Worm (Caenorhabditis elegans): Measurements from ENCODE around the gene F58A6.9.

The F58A6.9 gene

DNA sequence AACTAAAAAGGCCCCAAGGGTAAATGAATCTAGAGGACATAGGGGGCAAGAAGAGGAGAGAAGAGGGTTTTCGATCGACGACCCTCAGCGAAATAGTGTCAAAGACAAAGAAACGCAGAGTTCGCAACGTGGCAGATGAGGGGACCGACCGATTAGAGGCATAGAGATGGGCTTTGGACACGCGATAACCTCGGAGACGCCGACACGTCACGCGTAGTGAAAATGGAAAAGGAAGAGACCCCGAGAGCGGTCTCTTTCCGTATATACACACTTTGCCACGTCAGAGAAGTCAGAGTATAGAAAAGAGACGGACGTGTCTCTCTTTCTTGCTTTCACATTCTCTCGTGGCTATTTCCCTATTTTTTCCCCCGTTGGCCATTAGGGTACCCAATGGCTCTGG is 22.8 kb upstream of the F58A6.9 start (continued):
- TF ChIP-seq aly-2 (tag; optimal IDR thresholded peaks at IDR 0.05) (no peak), unc-62 (GFP tag; optimal IDR thresholded peaks at IDR 0.05) (no peak), nhr-10 (tag; optimal IDR thresholded peaks at IDR 0.05) (no peak), ztf-11 (tag; optimal IDR thresholded peaks at IDR 0.05) (no peak), skn-1 (tag; optimal IDR thresholded peaks at IDR 0.05) (no peak), lsy-2 (tag; optimal IDR thresholded peaks at IDR 0.05) (peak; percentile 18 to 74)

DNA sequence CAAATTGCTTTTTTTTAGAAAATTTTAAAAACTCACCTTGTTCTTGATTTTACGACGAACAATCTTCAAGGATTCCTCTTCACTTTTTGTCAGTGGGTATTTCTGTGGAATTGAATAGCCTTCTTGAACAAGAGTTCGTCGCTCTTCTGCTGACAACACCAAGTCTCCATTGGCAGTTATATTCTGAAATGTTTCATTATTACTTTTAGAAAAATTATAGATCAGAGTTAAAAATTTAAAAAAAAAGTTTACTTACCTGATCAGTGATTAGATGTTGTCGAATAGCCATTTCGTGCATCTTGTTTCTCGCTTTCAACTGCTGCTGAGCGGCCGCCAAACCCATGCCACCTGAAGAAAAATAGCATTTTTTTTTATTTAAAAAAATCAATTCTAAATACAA is 21.6 kb upstream of the F58A6.9 start:
- no peak for TF ChIP-seq unc-39 (tag; optimal IDR thresholded peaks at IDR 0.05)

DNA sequence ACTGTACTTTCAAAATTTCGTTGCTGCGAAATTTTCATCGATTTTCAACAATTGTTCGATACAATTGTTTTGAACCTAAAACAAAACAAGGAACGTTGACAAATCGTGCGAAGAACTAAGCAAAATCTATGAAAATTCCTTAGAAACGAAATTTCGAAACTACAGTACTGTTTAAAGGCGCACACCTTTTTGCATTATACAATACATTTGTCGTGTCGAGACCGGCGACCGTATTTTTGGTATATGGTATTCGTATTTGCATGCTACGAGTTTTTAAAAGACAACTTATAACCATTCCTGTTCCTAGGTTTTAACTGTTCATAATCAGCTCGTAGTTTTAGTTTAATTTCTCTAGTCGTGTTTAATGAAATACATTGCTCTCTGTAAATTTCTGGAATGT is 19.9 kb upstream of the F58A6.9 start:
- no peak for TF ChIP-seq Y55F3AM.14 (GFP tag; optimal IDR thresholded peaks at IDR 0.05)
- TF ChIP-seq ama-1 (optimal IDR thresholded peaks at IDR 0.05): peak; percentile 23

DNA sequence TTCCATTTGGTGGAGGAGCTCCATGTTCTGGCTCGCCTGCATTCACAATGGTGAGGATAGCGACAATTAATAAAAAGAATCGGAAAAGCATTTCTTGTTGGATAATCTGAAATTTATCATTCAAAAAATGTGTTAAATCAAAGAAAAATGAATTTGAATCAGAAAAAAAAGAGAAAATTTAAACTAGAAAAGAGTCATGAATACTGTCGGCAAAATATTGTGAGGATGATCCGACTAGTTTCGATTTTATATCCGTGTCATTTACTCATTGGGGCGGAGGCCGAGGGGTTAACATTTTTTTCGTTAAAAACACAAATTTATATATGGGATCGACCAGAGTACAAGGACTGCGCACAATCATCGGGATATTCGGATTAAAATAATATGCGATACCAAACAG is 19.2 kb upstream of the F58A6.9 start, which contains the start of gene C27D6.12:
TSS of gene C27D6.12 (minus strand) at position 101 of the 400 bp plus-strand sequence.
- TF ChIP-seq gmeb-1 (tag; optimal IDR thresholded peaks at IDR 0.05) (no peak), nhr-237 (tag; optimal IDR thresholded peaks at IDR 0.05) (no peak), nhr-6 (tag; optimal IDR thresholded peaks at IDR 0.05) (no peak), nhr-25 (tag; optimal IDR thresholded peaks at IDR 0.05) (no peak)

DNA sequence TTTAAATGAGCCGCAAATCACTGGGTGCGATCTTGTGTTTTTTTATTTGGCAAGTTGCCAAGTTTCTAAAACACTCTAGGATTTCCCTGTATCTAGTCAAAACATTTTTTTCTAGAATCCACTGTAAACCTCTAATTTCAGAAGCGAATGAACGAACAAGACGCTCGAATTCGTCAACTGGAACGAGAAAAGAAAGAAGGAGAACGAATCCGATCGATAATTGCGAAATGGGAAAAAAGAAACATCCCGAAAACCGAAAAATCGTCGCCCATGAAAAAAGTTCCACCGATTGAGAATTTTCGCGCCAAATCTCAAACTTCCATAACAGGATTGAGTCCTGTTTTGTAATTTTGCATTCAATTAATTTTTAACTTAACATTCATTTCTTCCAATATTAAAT is 18.3 kb upstream of the F58A6.9 start:
- TF ChIP-seq ztf-4 (tag; optimal IDR thresholded peaks at IDR 0.05): no peak
- no peak for TF ChIP-seq ZK546.5 (tag; optimal IDR thresholded peaks at IDR 0.05)
- TF ChIP-seq nhr-21 (tag; optimal IDR thresholded peaks at IDR 0.05): no peak
- no peak for TF ChIP-seq dmd-4 (tag; optimal IDR thresholded peaks at IDR 0.05)
- TF ChIP-seq F13H6.1 (tag; optimal IDR thresholded peaks at IDR 0.05): no peak
- no peak for TF ChIP-seq ztf-11 (tag; optimal IDR thresholded peaks at IDR 0.05)
- TF ChIP-seq zag-1 (tag; optimal IDR thresholded peaks at IDR 0.05): no peak
- TF ChIP-seq elt-1 (tag; optimal IDR thresholded peaks at IDR 0.05): no peak
- TF ChIP-seq unc-62 (GFP tag; optimal IDR thresholded peaks at IDR 0.05): no peak
- TF ChIP-seq aly-2 (tag; optimal IDR thresholded peaks at IDR 0.05): no peak
- TF ChIP-seq lsy-2 (tag; optimal IDR thresholded peaks at IDR 0.05): no peak

DNA sequence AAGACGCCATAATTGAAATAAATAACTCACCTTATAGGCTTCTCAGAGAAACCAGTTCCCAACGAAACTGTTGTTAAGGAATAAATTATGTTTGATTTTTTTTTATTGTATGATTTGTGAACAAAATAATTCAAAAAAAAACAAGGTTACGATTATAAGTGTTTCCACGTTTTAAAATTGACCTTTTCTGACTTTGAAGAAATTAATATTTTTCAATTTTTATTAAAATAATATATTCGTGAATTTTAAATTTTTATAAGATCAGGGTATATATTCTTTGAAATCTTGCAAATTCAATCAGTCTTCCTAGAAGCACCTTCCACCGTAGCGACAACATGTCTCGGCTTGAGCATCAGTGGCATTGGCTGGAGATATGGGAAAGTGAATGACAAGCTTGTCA is 15.7 kb upstream of the F58A6.9 start, which contains the start of gene C27D6.3:
TSS of gene C27D6.3 (minus strand) at position 101 of the 400 bp plus-strand sequence.
- TF ChIP-seq elt-1 (tag; optimal IDR thresholded peaks at IDR 0.05) (no peak), nhr-21 (tag; optimal IDR thresholded peaks at IDR 0.05) (no peak), F13H6.1 (tag; optimal IDR thresholded peaks at IDR 0.05) (no peak), ceh-16 (tag; optimal IDR thresholded peaks at IDR 0.05) (no peak), blmp-1 (tag; optimal IDR thresholded peaks at IDR 0.05; ENCODE audit: insufficient read depth) (no peak), R02D3.7 (tag; optimal IDR thresholded peaks at IDR 0.05) (no peak)

DNA sequence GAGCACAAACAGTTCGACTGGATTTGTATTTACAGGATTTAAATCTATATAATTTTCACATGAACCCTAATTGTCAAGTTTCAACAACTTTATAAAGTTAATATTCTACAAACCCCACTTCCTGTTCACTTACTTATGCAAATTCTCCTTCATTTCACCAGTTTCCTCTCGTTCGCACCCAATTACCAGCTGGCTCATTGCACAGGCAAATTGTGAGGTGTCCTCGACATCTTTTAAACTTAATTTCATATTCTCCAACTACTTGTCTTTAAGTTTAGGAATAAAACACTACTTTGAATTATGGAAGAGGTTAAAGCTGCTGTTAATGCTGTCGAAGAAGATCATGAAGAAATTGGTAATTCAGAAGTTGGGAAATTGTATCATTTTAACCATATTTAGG is 13.8 kb upstream of the F58A6.9 start, which contains the start of gene C27D6.1:
TSS of gene C27D6.1 (plus strand) at position 301 of the 400 bp plus-strand sequence.
- TF ChIP-seq zag-1 (tag; optimal IDR thresholded peaks at IDR 0.05) (no peak), aly-2 (tag; optimal IDR thresholded peaks at IDR 0.05) (no peak), nhr-12 (tag; optimal IDR thresholded peaks at IDR 0.05) (no peak), skn-1 (tag; optimal IDR thresholded peaks at IDR 0.05) (no peak), nhr-237 (tag; optimal IDR thresholded peaks at IDR 0.05) (no peak), lin-11 (tag; optimal IDR thresholded peaks at IDR 0.05) (no peak), sem-4 (tag; optimal IDR thresholded peaks at IDR 0.05) (no peak), ceh-82 (tag; optimal IDR thresholded peaks at IDR 0.05) (no peak), elt-1 (tag; optimal IDR thresholded peaks at IDR 0.05) (no peak), crh-2 (tag; optimal IDR thresholded peaks at IDR 0.05) (no peak), Y55F3AM.14 (GFP tag; optimal IDR thresholded peaks at IDR 0.05) (no peak), nhr-77 (tag; optimal IDR thresholded peaks at IDR 0.05) (no peak), ztf-1 (GFP tag; conservative IDR thresholded peaks at IDR 0.05) (no peak), snpc-4 (tag; optimal IDR thresholded peaks at IDR 0.05) (no peak)

All from whole organism, L2 larva.